Fruit fly (Drosophila melanogaster) whole organism, embryonic: ENCODE data around the gene CG11131.

Experiments used
- Ada2b ChIP-seq: fragments of 200-800 bp; sonication (Bioruptor generic); IDR thresholded peaks from 2 replicates; pipeline ENCODE4 v1.3.6; 2022; ENCODE audit warnings: missing biosample characterization, missing genetic modification characterization
- Atf-2 ChIP-seq: fragments of 200-800 bp; sonication (Bioruptor generic); optimal IDR thresholded peaks from 2 replicates; lab custom pipeline; 2016; ENCODE audit warnings: missing biosample characterization, missing genetic modification characterization
- CG11093 ChIP-seq: fragments of 200-800 bp; sonication (Bioruptor generic); IDR thresholded peaks from 3 replicates; pipeline ENCODE4 v1.3.6; 2022; ENCODE audit warnings: missing biosample characterization, missing genetic modification characterization
- CG11247 ChIP-seq: fragments of 200-800 bp; sonication (Bioruptor generic); IDR thresholded peaks from 2 replicates; pipeline ENCODE4 v1.3.6; 2022; ENCODE audit warnings: missing biosample characterization, missing genetic modification characterization
- CG16779 ChIP-seq: fragments of 200-800 bp; sonication (Bioruptor generic); IDR thresholded peaks from 2 replicates; pipeline ENCODE4 v1.3.6; 2022; ENCODE audit warnings: missing biosample characterization, missing genetic modification characterization
- CG17829 ChIP-seq: fragments of 200-800 bp; optimal IDR thresholded peaks from 2 replicates; lab custom pipeline; 2019; ENCODE audit warnings: missing biosample characterization, mild to moderate bottlenecking, missing genetic modification characterization, moderate library complexity
- CG30020 ChIP-seq: fragments of 200-800 bp; optimal IDR thresholded peaks from 2 replicates; lab custom pipeline; 2019; ENCODE audit warnings: missing biosample characterization, mild to moderate bottlenecking, missing genetic modification characterization, moderate library complexity
- CG3726 ChIP-seq: fragments of 200-800 bp; sonication (Bioruptor generic); IDR thresholded peaks from 3 replicates; pipeline ENCODE4, ENCODE4 v1.3.6; 2022; ENCODE audit warnings: missing biosample characterization, missing genetic modification characterization
- CG3847 ChIP-seq: fragments of 200-800 bp; sonication (Bioruptor generic); IDR thresholded peaks from 2 replicates; pipeline ENCODE4 v1.3.6; 2022; ENCODE audit warnings: missing biosample characterization, missing genetic modification characterization
- CG6654 ChIP-seq: fragments of 200-800 bp; sonication (Bioruptor generic); optimal IDR thresholded peaks from 2 replicates; lab custom pipeline; 2017; ENCODE audit warnings: missing biosample characterization, mild to moderate bottlenecking, missing genetic modification characterization
- CG6791 ChIP-seq: fragments of 200-800 bp; sonication (Bioruptor generic); IDR thresholded peaks from 3 replicates; pipeline ENCODE4 v1.3.6; 2022; ENCODE audit warnings: missing biosample characterization, missing genetic modification characterization; ENCODE audit not compliant: partially characterized antibody
- CG7372 ChIP-seq: fragments of 200-800 bp; sonication (Bioruptor generic); IDR thresholded peaks from 2 replicates; pipeline ENCODE4 v1.3.6; 2022; ENCODE audit warnings: missing biosample characterization, missing genetic modification characterization
- CG7963 ChIP-seq: fragments of 200-800 bp; sonication (Bioruptor generic); IDR thresholded peaks from 3 replicates; pipeline ENCODE4 v1.3.6; 2022; ENCODE audit warnings: missing biosample characterization, missing genetic modification characterization; ENCODE audit not compliant: partially characterized antibody
- CG8290 ChIP-seq, 3 experiments: fragments of 200-800 bp; sonication (Bioruptor generic); optimal IDR thresholded peaks; 2 replicates each; lab custom pipeline; 2016 to 2019; ENCODE audit warnings: missing biosample characterization in 3 of 3, missing genetic modification characterization in 3 of 3, mild to moderate bottlenecking in 2 of 3, moderate library complexity in 1 of 3
- CG8944 ChIP-seq: fragments of 200-800 bp; sonication (Bioruptor generic); optimal IDR thresholded peaks from 3 replicates; lab custom pipeline; 2016; ENCODE audit warnings: missing biosample characterization, missing genetic modification characterization
- Dp ChIP-seq: fragments of 200-800 bp; sonication (Bioruptor generic); optimal IDR thresholded peaks from 2 replicates; lab custom pipeline; 2018; ENCODE audit warnings: missing biosample characterization, mild to moderate bottlenecking, missing genetic modification characterization, moderate library complexity
- Fer3 ChIP-seq: fragments of 200-800 bp; sonication (Bioruptor generic); optimal IDR thresholded peaks from 2 replicates; lab custom pipeline; 2018; ENCODE audit warnings: missing biosample characterization, mild to moderate bottlenecking, missing genetic modification characterization, moderate library complexity
- GATAe ChIP-seq: fragments of 200-800 bp; sonication (Bioruptor generic); conservative IDR thresholded peaks from 2 replicates; pipeline ENCODE4 v1.3.6; 2022; ENCODE audit warnings: missing biosample characterization, missing genetic modification characterization
- H2.0 ChIP-seq: fragments of 200-800 bp; sonication (Bioruptor generic); IDR thresholded peaks from 2 replicates; pipeline ENCODE4 v1.3.6; 2022; ENCODE audit warnings: missing biosample characterization, missing genetic modification characterization
- Hmx ChIP-seq: fragments of 200-800 bp; sonication (Bioruptor generic); optimal IDR thresholded peaks from 2 replicates; lab custom pipeline; 2016; ENCODE audit warnings: missing biosample characterization, missing genetic modification characterization
- Jarid2 ChIP-seq: fragments of 200-800 bp; sonication (Bioruptor generic); optimal IDR thresholded peaks from 3 replicates; lab custom pipeline; 2017; ENCODE audit warnings: mild to moderate bottlenecking, missing biosample characterization, missing genetic modification reagents, missing genetic modification characterization
- MBD-R2 ChIP-seq: fragments of 200-800 bp; sonication (Bioruptor generic); IDR thresholded peaks from 2 replicates; pipeline ENCODE4 v1.3.6; 2022; ENCODE audit warnings: missing biosample characterization, missing genetic modification characterization
- Mad ChIP-seq: fragments of 200-800 bp; sonication (Bioruptor generic); optimal IDR thresholded peaks from 2 replicates; lab custom pipeline; 2016; ENCODE audit warnings: missing biosample characterization, missing genetic modification characterization
- Neu2 ChIP-seq: fragments of 200-800 bp; sonication (Bioruptor generic); optimal IDR thresholded peaks from 3 replicates; lab custom pipeline; 2016; ENCODE audit warnings: missing biosample characterization, missing genetic modification characterization, borderline replicate concordance
- Oaz ChIP-seq: fragments of 200-800 bp; sonication (Bioruptor generic); IDR thresholded peaks from 2 replicates; pipeline ENCODE4 v1.3.6; 2022; ENCODE audit warnings: missing biosample characterization, missing genetic modification characterization
- Side ChIP-seq: fragments of 200-800 bp; sonication (Bioruptor generic); optimal IDR thresholded peaks from 2 replicates; lab custom pipeline; 2016; ENCODE audit warnings: missing biosample characterization, missing genetic modification characterization
- Sin3A ChIP-seq: fragments of >200 bp; optimal IDR thresholded peaks from 2 replicates; lab custom pipeline; 2018
- Spps ChIP-seq: fragments of 200-800 bp; sonication (Bioruptor generic); optimal IDR thresholded peaks from 2 replicates; lab custom pipeline; 2018; ENCODE audit warnings: missing biosample characterization, mild to moderate bottlenecking, missing genetic modification characterization
- Sry-β ChIP-seq: fragments of 200-800 bp; sonication (Bioruptor generic); optimal IDR thresholded peaks from 2 replicates; lab custom pipeline; 2018; ENCODE audit warnings: missing biosample characterization, mild to moderate bottlenecking, missing genetic modification characterization, moderate library complexity
- Stat92E ChIP-seq, 3 experiments: fragments of >200 bp in 2 of 3; fragments of 200-800 bp in 1 of 3; sonication (Bioruptor generic) in 1 of 3; optimal IDR thresholded peaks; 2 replicates each; lab custom pipeline; 2017 to 2019; ENCODE audit warnings: missing biosample characterization in 3 of 3, missing genetic modification characterization in 3 of 3, mild to moderate bottlenecking in 1 of 3, moderate library complexity in 1 of 3
- Trl ChIP-seq, 3 experiments: fragments of >200 bp in 2 of 3; fragments of 200-800 bp in 1 of 3; sonication (Bioruptor generic) in 1 of 3; optimal IDR thresholded peaks; 2 replicates in 1 of 3; 3 replicates in 2 of 3; lab custom pipeline; 2016 to 2017; ENCODE audit warnings: missing biosample characterization in 1 of 3, missing genetic modification characterization in 1 of 3
- ab ChIP-seq: fragments of 200-800 bp; sonication (Bioruptor generic); optimal IDR thresholded peaks from 2 replicates; lab custom pipeline; 2016; ENCODE audit warnings: missing biosample characterization, missing genetic modification characterization
- amos ChIP-seq: fragments of 200-800 bp; sonication (Bioruptor generic); IDR thresholded peaks from 2 replicates; pipeline ENCODE4 v1.3.6; 2022; ENCODE audit warnings: missing biosample characterization, missing genetic modification characterization; ENCODE audit not compliant: partially characterized antibody
- ara ChIP-seq: fragments of 200-800 bp; sonication (Bioruptor generic); IDR thresholded peaks from 2 replicates; pipeline ENCODE4 v1.3.6; 2022; ENCODE audit warnings: missing biosample characterization, missing genetic modification characterization
- bsh ChIP-seq, 2 experiments: fragments of 200-800 bp; sonication (Bioruptor generic); optimal IDR thresholded peaks; 2 replicates each; lab custom pipeline; 2017 to 2018; ENCODE audit warnings: mild to moderate bottlenecking in 2 of 2, missing biosample characterization in 2 of 2, missing genetic modification characterization in 2 of 2, moderate library complexity in 1 of 2
- cad ChIP-seq: fragments of >200 bp; optimal IDR thresholded peaks from 2 replicates; lab custom pipeline; 2017; ENCODE audit warnings: missing biosample characterization, missing genetic modification characterization
- chn ChIP-seq: fragments of 200-800 bp; sonication (Bioruptor generic); optimal IDR thresholded peaks from 2 replicates; lab custom pipeline; 2016; ENCODE audit warnings: missing biosample characterization, missing genetic modification characterization
- exex ChIP-seq: fragments of 200-800 bp; sonication (Bioruptor generic); optimal IDR thresholded peaks from 4 replicates; lab custom pipeline; 2018; ENCODE audit warnings: missing biosample characterization, mild to moderate bottlenecking, missing genetic modification characterization, moderate library complexity
- fd96Cb ChIP-seq: fragments of 200-800 bp; sonication (Bioruptor generic); optimal IDR thresholded peaks from 2 replicates; lab custom pipeline; 2018; ENCODE audit warnings: missing biosample characterization, mild to moderate bottlenecking, missing genetic modification characterization, moderate library complexity
- h ChIP-seq: fragments of >200 bp; optimal IDR thresholded peaks from 2 replicates; lab custom pipeline; 2017
- nerfin-2 ChIP-seq: fragments of 200-800 bp; sonication (Bioruptor generic); IDR thresholded peaks from 2 replicates; pipeline ENCODE4 v1.3.6; 2022; ENCODE audit warnings: missing biosample characterization, missing genetic modification characterization; ENCODE audit not compliant: partially characterized antibody
- pita ChIP-seq: fragments of 200-800 bp; sonication (Bioruptor generic); optimal IDR thresholded peaks from 2 replicates; lab custom pipeline; 2017; ENCODE audit warnings: missing biosample characterization, mild to moderate bottlenecking, missing genetic modification characterization
- slou ChIP-seq: fragments of 200-800 bp; sonication (Bioruptor generic); optimal IDR thresholded peaks from 3 replicates; lab custom pipeline; 2016; ENCODE audit warnings: missing biosample characterization, missing genetic modification characterization
- stwl ChIP-seq: fragments of 200-800 bp; sonication (Bioruptor generic); optimal IDR thresholded peaks from 3 replicates; lab custom pipeline; 2018; ENCODE audit warnings: missing biosample characterization, mild to moderate bottlenecking, missing genetic modification characterization, moderate library complexity
- tna ChIP-seq: fragments of 200-800 bp; sonication (Bioruptor generic); IDR thresholded peaks from 2 replicates; pipeline ENCODE4 v1.3.6; 2022; ENCODE audit warnings: missing biosample characterization, missing genetic modification characterization; ENCODE audit not compliant: partially characterized antibody
- trem ChIP-seq: fragments of 200-800 bp; optimal IDR thresholded peaks from 3 replicates; lab custom pipeline; 2019; ENCODE audit warnings: missing biosample characterization, mild to moderate bottlenecking, missing genetic modification characterization, moderate library complexity
- ttk ChIP-seq: fragments of 200-800 bp; sonication (Bioruptor generic); IDR thresholded peaks from 2 replicates; pipeline ENCODE4 v2.1.2; 2022; ENCODE audit warnings: missing biosample characterization, missing genetic modification characterization
- unpg ChIP-seq: fragments of 200-800 bp; sonication (Bioruptor generic); optimal IDR thresholded peaks from 3 replicates; lab custom pipeline; 2018; ENCODE audit warnings: missing biosample characterization, mild to moderate bottlenecking, missing genetic modification characterization, moderate library complexity
- vfl ChIP-seq: fragments of 200-800 bp; sonication (Bioruptor generic); optimal IDR thresholded peaks from 2 replicates; lab custom pipeline; 2016; ENCODE audit warnings: missing biosample characterization, missing genetic modification characterization
- wor ChIP-seq: fragments of 200-800 bp; sonication (Bioruptor generic); IDR thresholded peaks from 2 replicates; pipeline ENCODE4 v1.3.6; 2022; ENCODE audit warnings: missing biosample characterization, missing genetic modification characterization

Gene CG11131

dm6 chr3L:22871845-22872361 is 26.6 kb upstream of the CG11131 start, which contains the start of the genes CG11109 and Arf1 (continued):
- TF ChIP-seq CG7963 (GFP tag; lab: Robert Waterston, UW): peak; percentile 72
- no peak for TF ChIP-seq cad
- no peak for TF ChIP-seq ab (GFP tag; lab: Kevin White, UChicago)
- no peak for TF ChIP-seq Atf-2 (GFP tag; lab: Kevin White, UChicago)
- TF ChIP-seq Oaz (GFP tag; lab: Robert Waterston, UW): no peak
- TF ChIP-seq CG17829: peak; percentile 29
- TF ChIP-seq ara: no peak
- no peak for TF ChIP-seq Ada2b (GFP tag; lab: Robert Waterston, UW)
- no peak for TF ChIP-seq CG16779 (GFP tag; lab: Robert Waterston, UW)
- peak in 1 of 3 experiments; percentile 15 for TF ChIP-seq Stat92E (GFP tag; optimal IDR thresholded peaks at IDR 0.05; lab: Kevin White, UChicago)
- TF ChIP-seq chn (GFP tag; lab: Kevin White, UChicago): no peak
- TF ChIP-seq Sry-β (GFP tag; lab: Kevin White, UChicago): no peak
- TF ChIP-seq amos (GFP tag; lab: Robert Waterston, UW): peak; percentile 85
- no peak for TF ChIP-seq CG8944 (GFP tag; lab: Kevin White, UChicago)
- TF ChIP-seq Trl (optimal IDR thresholded peaks at IDR 0.05; lab: Kevin White, UChicago): no peak
- no peak for TF ChIP-seq Trl (GFP tag; optimal IDR thresholded peaks at IDR 0.05; lab: Kevin White, UChicago)
- no peak for TF ChIP-seq Neu2 (GFP tag; lab: Kevin White, UChicago)
- peak; percentile 39 for TF ChIP-seq trem (tag; lab: Kevin White, UChicago)
- no peak for TF ChIP-seq vfl (GFP tag; lab: Kevin White, UChicago)
- no peak for TF ChIP-seq Side (GFP tag; lab: Kevin White, UChicago)
- peak; percentile 27 for TF ChIP-seq Sin3A (lab: Kevin White, UChicago)
- TF ChIP-seq exex (tag; lab: Kevin White, UChicago): no peak
- TF ChIP-seq fd96Cb: no peak
- TF ChIP-seq pita (GFP tag; lab: Kevin White, UChicago): no peak
- no peak for TF ChIP-seq ttk (GFP tag; lab: Robert Waterston, UW)
- no peak for TF ChIP-seq Spps (tag; lab: Kevin White, UChicago)
- TF ChIP-seq tna (GFP tag; lab: Robert Waterston, UW): peak; percentile 44
- no peak for TF ChIP-seq CG6654 (GFP tag; lab: Kevin White, UChicago)
- TF ChIP-seq MBD-R2: peak; percentile 76
- no peak for TF ChIP-seq CG8290 (GFP tag; optimal IDR thresholded peaks at IDR 0.05; lab: Kevin White, UChicago)
- TF ChIP-seq CG8290 (tag; optimal IDR thresholded peaks at IDR 0.05; lab: Kevin White, UChicago): peak in 1 of 2 experiments; percentile 76
- TF ChIP-seq Hmx (GFP tag; lab: Kevin White, UChicago): no peak
- peak; percentile 56; the same call in 1 of the 2 replicates for TF ChIP-seq nerfin-2 (GFP tag; lab: Robert Waterston, UW)
- TF ChIP-seq Mad: peak; percentile 27
- no peak for TF ChIP-seq CG30020 (tag; lab: Kevin White, UChicago)
- peak; percentile 74 for TF ChIP-seq stwl
- TF ChIP-seq CG6791 (GFP tag; lab: Robert Waterston, UW): peak; percentile 89
- no peak for TF ChIP-seq CG11093 (GFP tag; lab: Robert Waterston, UW)
- TF ChIP-seq CG3726: no peak
- TF ChIP-seq CG3847: peak; percentile 45
- peak; percentile 48 for TF ChIP-seq Dp (GFP tag; lab: Kevin White, UChicago)
- 0 out of 2 replicates have a peak, but pooled peaks have one; percentile 18 for TF ChIP-seq H2.0 (GFP tag; lab: Robert Waterston, UW)
- TF ChIP-seq slou: no peak
- TF ChIP-seq GATAe (GFP tag; lab: Robert Waterston, UW): no peak
- TF ChIP-seq wor (GFP tag; lab: Robert Waterston, UW): no peak
- TF ChIP-seq Fer3 (tag; lab: Kevin White, UChicago): no peak
- TF ChIP-seq CG11247 (GFP tag; lab: Robert Waterston, UW): no peak
- TF ChIP-seq h (lab: Kevin White, UChicago): no peak
- TF ChIP-seq unpg (GFP tag; lab: Kevin White, UChicago): no peak
- TF ChIP-seq CG7372 (GFP tag; lab: Robert Waterston, UW): no peak
- no peak for TF ChIP-seq bsh (GFP tag; optimal IDR thresholded peaks at IDR 0.05; lab: Kevin White, UChicago)
- no peak for TF ChIP-seq Jarid2
